Fruit fly (Drosophila melanogaster) whole organism, prepupa: ENCODE measurements around the gene Mct1.

Source experiments
- Blimp-1 ChIP-seq: fragments of 200-800 bp; sonication (Bioruptor generic); optimal IDR thresholded peaks from 3 replicates; lab custom pipeline; 2017; ENCODE audit warnings: missing biosample characterization, missing genetic modification characterization, mild to moderate bottlenecking, moderate library complexity, missing genetic modification reagents
- CG10669 ChIP-seq: fragments of 200-800 bp; sonication (Bioruptor generic); optimal IDR thresholded peaks from 3 replicates; lab custom pipeline; 2018; ENCODE audit warnings: missing biosample characterization, mild to moderate bottlenecking, missing genetic modification characterization, moderate library complexity
- CG9139 ChIP-seq: fragments of 200-800 bp; sonication (Bioruptor generic); optimal IDR thresholded peaks from 3 replicates; lab custom pipeline; 2017; ENCODE audit warnings: missing biosample characterization, mild to moderate bottlenecking, missing genetic modification characterization
- Eip78C ChIP-seq: fragments of 200-800 bp; sonication (Bioruptor generic); peaks from one replicate; lab custom pipeline; 2016; ENCODE audit warnings: missing biosample characterization, missing genetic modification characterization
- Eip93F ChIP-seq: fragments of 200-800 bp; sonication (Bioruptor generic); optimal IDR thresholded peaks from 2 replicates; lab custom pipeline; 2016; ENCODE audit warnings: missing biosample characterization, mild to moderate bottlenecking, missing genetic modification characterization
- Lpt ChIP-seq: fragments of 200-800 bp; sonication (Bioruptor generic); optimal IDR thresholded peaks from 3 replicates; lab custom pipeline; 2016; ENCODE audit warnings: missing biosample characterization, missing genetic modification characterization
- dac ChIP-seq: fragments of 200-800 bp; sonication (Bioruptor generic); optimal IDR thresholded peaks from 2 replicates; lab custom pipeline; 2017; ENCODE audit warnings: missing biosample characterization, mild to moderate bottlenecking, missing genetic modification characterization
- esn ChIP-seq: fragments of 200-800 bp; sonication (Bioruptor generic); optimal IDR thresholded peaks from 2 replicates; lab custom pipeline; 2016; ENCODE audit warnings: missing biosample characterization, mild to moderate bottlenecking, missing genetic modification characterization, moderate library complexity
- topi ChIP-seq: fragments of 200-800 bp; sonication (Bioruptor generic); optimal IDR thresholded peaks from 3 replicates; lab custom pipeline; 2016; ENCODE audit warnings: missing biosample characterization, missing genetic modification characterization

DNA sequence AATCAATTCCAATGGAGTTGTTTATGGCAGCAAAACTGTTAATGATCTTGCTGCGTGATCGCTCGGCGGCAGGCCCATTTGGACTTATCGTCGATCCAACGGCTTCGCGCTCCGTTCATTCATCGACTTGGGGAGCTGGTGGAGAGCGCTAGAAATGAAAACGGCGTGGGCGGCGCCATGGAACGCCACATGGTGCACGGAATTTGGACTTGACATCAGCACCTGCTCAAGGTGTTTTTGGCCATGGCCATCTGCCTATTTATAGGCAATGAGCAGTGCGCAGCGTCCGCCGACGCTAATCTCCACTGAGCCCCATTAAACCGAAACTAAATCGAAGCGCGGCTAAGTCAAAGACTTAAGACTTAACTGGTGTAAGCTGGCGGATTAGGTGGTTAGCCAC, 29.5 kb downstream of the Mct1 start:
- TF ChIP-seq dac (GFP tag; lab: Kevin White, UChicago) = no peak
- no peak for TF ChIP-seq CG9139 (GFP tag; lab: Kevin White, UChicago)
- TF ChIP-seq Lpt (GFP tag; lab: Kevin White, UChicago) = no peak
- TF ChIP-seq topi = no peak
- TF ChIP-seq esn (GFP tag; lab: Kevin White, UChicago) = no peak
- TF ChIP-seq CG10669 (GFP tag; lab: Kevin White, UChicago) = no peak
- no peak for TF ChIP-seq Eip93F (GFP tag; lab: Kevin White, UChicago)
- no peak for TF ChIP-seq Eip78C
- no peak for TF ChIP-seq Blimp-1 (GFP tag; lab: Kevin White, UChicago)
